In genomic region chr2L:9785917-9786432, dm6 we compare ENCODE assay signal across 5 fruit fly cellular contexts.
TF ChIP-seq lines count a peak whose summit lies in the region.

No protein-coding gene starts in this region.

- no peak for TF ChIP-seq CTCF in whole organism, embryonic (GFP tag; optimal IDR thresholded peaks at IDR 0.05; lab: Kevin White, UChicago)

TF ChIP-seq in whole organism, adult, 20 proteins besides CTCF, POLR2A, EP300 and RAD21 (continues in another document):
- TF ChIP-seq toe (GFP tag; optimal IDR thresholded peaks at IDR 0.05; lab: Kevin White, UChicago): no peak
- no peak for TF ChIP-seq Hr96 (GFP tag; optimal IDR thresholded peaks at IDR 0.05; lab: Kevin White, UChicago)
- no peak for TF ChIP-seq bab1 (GFP tag; optimal IDR thresholded peaks at IDR 0.05; lab: Kevin White, UChicago)
- peak; percentile 17 for TF ChIP-seq CG1620 (GFP tag; optimal IDR thresholded peaks at IDR 0.05; lab: Kevin White, UChicago)
- TF ChIP-seq ovo (GFP tag; optimal IDR thresholded peaks at IDR 0.05; lab: Kevin White, UChicago): no peak
- peak; percentile 40 for TF ChIP-seq tj (GFP tag; optimal IDR thresholded peaks at IDR 0.05; lab: Kevin White, UChicago)
- peak; percentile 14 for TF ChIP-seq pad (GFP tag; optimal IDR thresholded peaks at IDR 0.05; lab: Kevin White, UChicago)
- TF ChIP-seq CG7045 (GFP tag; optimal IDR thresholded peaks at IDR 0.05; lab: Kevin White, UChicago): peak; percentile 38
- TF ChIP-seq kay (GFP tag; lab: Kevin White, UChicago; ENCODE audit: borderline replicate concordance): no peak
- peak; percentile 55 for TF ChIP-seq CG12768 (GFP tag; optimal IDR thresholded peaks at IDR 0.05; lab: Kevin White, UChicago)
- TF ChIP-seq cnc (optimal IDR thresholded peaks at IDR 0.05; lab: Kevin White, UChicago): no peak
- no peak for TF ChIP-seq Clk (GFP tag; optimal IDR thresholded peaks at IDR 0.05; lab: Kevin White, UChicago)
- TF ChIP-seq CG7101 (tag; optimal IDR thresholded peaks at IDR 0.05; lab: Kevin White, UChicago): peak; percentile 31
- peak; percentile 56 for TF ChIP-seq CG11617 (GFP tag; optimal IDR thresholded peaks at IDR 0.05; lab: Kevin White, UChicago)
- TF ChIP-seq CG14711 (tag; optimal IDR thresholded peaks at IDR 0.05; lab: Kevin White, UChicago): no peak
- TF ChIP-seq Crg-1 (GFP tag; optimal IDR thresholded peaks at IDR 0.05; lab: Kevin White, UChicago): peak; percentile 2
- TF ChIP-seq cic (GFP tag; optimal IDR thresholded peaks at IDR 0.05; lab: Kevin White, UChicago): peak; percentile 78
- TF ChIP-seq CG33017 (tag; optimal IDR thresholded peaks at IDR 0.05; lab: Kevin White, UChicago): peak; percentile 48

TF ChIP-seq in whole organism, embryonic, 481 proteins besides CTCF, POLR2A, EP300 and RAD21 (continues in another document):
- TF ChIP-seq CG8089 (GFP tag; optimal IDR thresholded peaks at IDR 0.05; lab: Kevin White, UChicago): no peak
- peak; percentile 94 for TF ChIP-seq exex (tag; optimal IDR thresholded peaks at IDR 0.05; lab: Kevin White, UChicago)
- no peak for TF ChIP-seq CG8290 (GFP tag; optimal IDR thresholded peaks at IDR 0.05; lab: Kevin White, UChicago)
- TF ChIP-seq CG8290 (tag; optimal IDR thresholded peaks at IDR 0.05; lab: Kevin White, UChicago): peak in 1 of 2 experiments; percentile 8
- TF ChIP-seq sug (tag; optimal IDR thresholded peaks at IDR 0.05; lab: Kevin White, UChicago): peak; percentile 81
- peak; percentile 15 for TF ChIP-seq CG12769 (tag; optimal IDR thresholded peaks at IDR 0.05; lab: Kevin White, UChicago)
- peak; percentile 1 for TF ChIP-seq grau (tag; optimal IDR thresholded peaks at IDR 0.05; lab: Kevin White, UChicago)
- peak; percentile 17 for TF ChIP-seq gsb-n (tag; optimal IDR thresholded peaks at IDR 0.05; lab: Kevin White, UChicago)
- TF ChIP-seq Hey (tag; optimal IDR thresholded peaks at IDR 0.05; lab: Kevin White, UChicago): peak; percentile 54
- no peak for TF ChIP-seq Fer2 (tag; optimal IDR thresholded peaks at IDR 0.05; lab: Kevin White, UChicago)
- peak; percentile 5 for TF ChIP-seq lbe (GFP tag; optimal IDR thresholded peaks at IDR 0.05; lab: Kevin White, UChicago)
- peak; percentile 30 for TF ChIP-seq Hmr (GFP tag; optimal IDR thresholded peaks at IDR 0.05; lab: Kevin White, UChicago)
- TF ChIP-seq Nf-YB (GFP tag; optimal IDR thresholded peaks at IDR 0.05; lab: Kevin White, UChicago): peak; percentile 2
- TF ChIP-seq CG34376 (GFP tag; optimal IDR thresholded peaks at IDR 0.05; lab: Kevin White, UChicago): peak; percentile 41
- peak; percentile 51 for TF ChIP-seq sd (tag; optimal IDR thresholded peaks at IDR 0.05; lab: Kevin White, UChicago)
- TF ChIP-seq croc (GFP tag; conservative IDR thresholded peaks at IDR 0.05; lab: Robert Waterston, UW): no peak
- no peak for TF ChIP-seq Oaz (GFP tag; IDR thresholded peaks at IDR 0.05; lab: Robert Waterston, UW)
- no peak for TF ChIP-seq trh (GFP tag; optimal IDR thresholded peaks at IDR 0.05; lab: Kevin White, UChicago)
- peak; percentile 36 for TF ChIP-seq Fer1 (GFP tag; optimal IDR thresholded peaks at IDR 0.05; lab: Kevin White, UChicago)

TF ChIP-seq in whole organism, prepupa, 60 proteins besides CTCF, POLR2A, EP300 and RAD21:
- TF ChIP-seq Gug (GFP tag; IDR thresholded peaks at IDR 0.05; lab: Robert Waterston, UW) (no peak), lz (GFP tag; optimal IDR thresholded peaks at IDR 0.05; lab: Kevin White, UChicago) (no peak), CG1621 (tag; optimal IDR thresholded peaks at IDR 0.05; lab: Kevin White, UChicago) (peak; percentile 1), Eip78C (GFP tag; lab: Kevin White, UChicago) (peak; percentile 65), Sox102F (GFP tag; optimal IDR thresholded peaks at IDR 0.05; lab: Kevin White, UChicago) (no peak), CG3919 (GFP tag; optimal IDR thresholded peaks at IDR 0.05; lab: Kevin White, UChicago) (no peak), acj6 (GFP tag; optimal IDR thresholded peaks at IDR 0.05; lab: Kevin White, UChicago) (no peak), topi (GFP tag; optimal IDR thresholded peaks at IDR 0.05; lab: Kevin White, UChicago) (no peak), CG6163 (GFP tag; IDR thresholded peaks at IDR 0.05; lab: Robert Waterston, UW) (peak; percentile 15; the same call in 1 of the 3 replicates), CG6792 (GFP tag; optimal IDR thresholded peaks at IDR 0.05; lab: Kevin White, UChicago) (peak; percentile 43), CG8632 (GFP tag; optimal IDR thresholded peaks at IDR 0.05; lab: Kevin White, UChicago) (peak; percentile 13), eg (GFP tag; IDR thresholded peaks at IDR 0.05; lab: Robert Waterston, UW) (0 out of 3 replicates have a peak, but pooled peaks have one; percentile 6), vri (GFP tag; optimal IDR thresholded peaks at IDR 0.05; lab: Kevin White, UChicago) (peak; percentile 95), esn (GFP tag; optimal IDR thresholded peaks at IDR 0.05; lab: Kevin White, UChicago) (peak; percentile 14), ss (GFP tag; optimal IDR thresholded peaks at IDR 0.05; lab: Kevin White, UChicago) (peak in 1 of 2 experiments; percentile 31), fd59A (GFP tag; optimal IDR thresholded peaks at IDR 0.05; lab: Kevin White, UChicago) (peak; percentile 15), OdsH (GFP tag; optimal IDR thresholded peaks at IDR 0.05; lab: Kevin White, UChicago) (peak; percentile 9), fkh (GFP tag; optimal IDR thresholded peaks at IDR 0.05; lab: Kevin White, UChicago) (peak; percentile 62), CG6808 (GFP tag; optimal IDR thresholded peaks at IDR 0.05; lab: Kevin White, UChicago) (peak; percentile 33), CG9139 (GFP tag; optimal IDR thresholded peaks at IDR 0.05; lab: Kevin White, UChicago) (peak; percentile 25)

TF ChIP-seq in whole organism, pupa, 21 proteins besides CTCF, POLR2A, EP300 and RAD21:
- TF ChIP-seq EcR (GFP tag; optimal IDR thresholded peaks at IDR 0.05; lab: Kevin White, UChicago) (peak; percentile 88), CG34367 (tag; optimal IDR thresholded peaks at IDR 0.05; lab: Kevin White, UChicago) (no peak), CG9948 (tag; optimal IDR thresholded peaks at IDR 0.05; lab: Kevin White, UChicago) (no peak), CG13204 (GFP tag; optimal IDR thresholded peaks at IDR 0.05; lab: Kevin White, UChicago) (no peak), Snoo (tag; optimal IDR thresholded peaks at IDR 0.05; lab: Kevin White, UChicago) (no peak), CG4496 (GFP tag; IDR thresholded peaks at IDR 0.05; lab: Robert Waterston, UW) (no peak), CG15710 (tag; optimal IDR thresholded peaks at IDR 0.05; lab: Kevin White, UChicago) (no peak)

TF ChIP-seq in whole organism, wandering third instar larva, 38 proteins besides CTCF, POLR2A, EP300 and RAD21:
- TF ChIP-seq br (GFP tag; optimal IDR thresholded peaks at IDR 0.05; lab: Kevin White, UChicago) (peak; percentile 69), foxo (GFP tag; optimal IDR thresholded peaks at IDR 0.05; lab: Kevin White, UChicago) (peak in 1 of 2 experiments; percentile 12), OdsH (GFP tag; optimal IDR thresholded peaks at IDR 0.05; lab: Kevin White, UChicago) (peak; percentile 59), Hnf4 (GFP tag; optimal IDR thresholded peaks at IDR 0.05; lab: Kevin White, UChicago) (peak; percentile 39), h (GFP tag; optimal IDR thresholded peaks at IDR 0.05; lab: Kevin White, UChicago) (peak; percentile 29), rgr (GFP tag; optimal IDR thresholded peaks at IDR 0.05; lab: Kevin White, UChicago) (peak; percentile 59), Hr83 (GFP tag; optimal IDR thresholded peaks at IDR 0.05; lab: Kevin White, UChicago; ENCODE audit: poor library complexity, severe bottlenecking) (peak; percentile 59), sage (GFP tag; optimal IDR thresholded peaks at IDR 0.05; lab: Kevin White, UChicago) (no peak), ey (GFP tag; optimal IDR thresholded peaks at IDR 0.05; lab: Kevin White, UChicago) (no peak)
